Worm (Caenorhabditis elegans) whole organism, L2 larva: Measurements from ENCODE around the gene fbxb-108.

Experiments
- aly-2 ChIP-seq: fragments of 150-350 bp; optimal IDR thresholded peaks from 2 replicates; lab custom pipeline; 2014; ENCODE audit warnings: missing biosample characterization, missing genetic modification characterization
- ama-1 ChIP-seq: fragments of 150-350 bp; optimal IDR thresholded peaks from 2 replicates; lab custom pipeline; 2018; ENCODE audit warnings: inconsistent platforms
- blmp-1 ChIP-seq: sonication (generic microtip); optimal IDR thresholded peaks from 2 replicates; lab custom pipeline; 2017; ENCODE audit warnings: missing genetic modification characterization, mild to moderate bottlenecking, missing compliant biosample characterization, antibody characterized with exemption, moderate library complexity; ENCODE audit not compliant: insufficient read depth
- lin-39 ChIP-seq: fragments of 150-350 bp; optimal IDR thresholded peaks from 2 replicates; lab custom pipeline; 2014; ENCODE audit warnings: missing biosample characterization, missing genetic modification reagents, missing genetic modification characterization
- mab-5 ChIP-seq: fragments of 150-350 bp; optimal IDR thresholded peaks from 2 replicates; lab custom pipeline; 2014; ENCODE audit warnings: missing biosample characterization, missing genetic modification characterization
- mdl-1 ChIP-seq, 2 experiments: fragments of 150-350 bp in 1 of 2; sonication (generic microtip) in 1 of 2; optimal IDR thresholded peaks; 2 replicates each; lab custom pipeline; 2017; ENCODE audit warnings: missing biosample characterization in 2 of 2, missing genetic modification characterization in 2 of 2
- nhr-237 ChIP-seq: fragments of 150-350 bp; optimal IDR thresholded peaks from 2 replicates; lab custom pipeline; 2014; ENCODE audit warnings: missing biosample characterization, missing genetic modification characterization
- peb-1 ChIP-seq: fragments of 150-350 bp; optimal IDR thresholded peaks from 2 replicates; lab custom pipeline; 2014; ENCODE audit warnings: missing biosample characterization, missing genetic modification characterization
- unc-55 ChIP-seq: fragments of 150-350 bp; sonication (generic microtip); optimal IDR thresholded peaks from 3 replicates; lab custom pipeline; 2014; ENCODE audit warnings: missing biosample characterization, missing genetic modification reagents, missing genetic modification characterization

DNA sequence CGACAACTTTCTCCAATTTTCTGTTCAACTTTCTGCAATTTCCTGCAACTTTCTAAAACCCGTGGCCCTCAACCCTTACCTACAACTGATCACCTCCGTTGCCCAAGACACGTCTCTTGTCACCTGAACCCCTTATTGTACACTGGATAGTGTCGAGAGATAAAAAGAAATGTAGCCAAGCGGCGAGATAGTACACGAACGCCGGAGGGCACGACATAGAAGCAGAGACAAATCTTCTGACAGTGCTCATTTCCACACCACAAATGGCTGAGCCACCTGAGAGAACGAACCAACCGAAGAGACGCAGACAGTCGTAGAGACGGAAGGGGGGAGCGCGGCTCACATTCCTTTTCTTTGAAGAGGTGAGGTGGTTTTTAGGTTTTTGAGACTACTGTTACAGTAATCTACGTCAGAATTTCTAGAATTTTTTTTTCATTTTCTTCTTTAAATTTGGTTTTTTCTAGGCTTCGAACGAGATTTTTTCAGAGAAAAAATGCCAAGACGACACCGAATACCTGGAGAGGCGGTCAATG, 43.0 kb downstream of the fbxb-108 start, which contains the start of gene K12H6.12:
- no peak for TF ChIP-seq lin-39 (tag; lab: Kevin White, UChicago)
- TF ChIP-seq ama-1, result no peak
- no peak for TF ChIP-seq unc-55 (GFP tag; lab: Kevin White, UChicago)
- no peak for TF ChIP-seq nhr-237
- TF ChIP-seq aly-2 (tag; lab: Kevin White, UChicago), result no peak
- no peak for TF ChIP-seq mdl-1 (tag; optimal IDR thresholded peaks at IDR 0.05; lab: Kevin White, UChicago)
- TF ChIP-seq blmp-1 (tag; lab: Kevin White, UChicago), result no peak
- no peak for TF ChIP-seq peb-1 (tag; lab: Kevin White, UChicago)
- no peak for TF ChIP-seq mab-5 (tag; lab: Kevin White, UChicago)
